Fruit fly (Drosophila melanogaster): ENCODE measurements around the gene CG12885.

CG12885 gene

dm6 chr3R:27520415-27520916, at the start of gene CG12885:
TSS of gene CG12885 (plus strand) at chr3R:27520866.
- TF ChIP-seq noc (tag; optimal IDR thresholded peaks at IDR 0.05), result no peak

dm6 chr3R:27477507-27477906, 43.2 kb upstream of the CG12885 start:
- TF ChIP-seq noc (tag; optimal IDR thresholded peaks at IDR 0.05), result no peak

DNA sequence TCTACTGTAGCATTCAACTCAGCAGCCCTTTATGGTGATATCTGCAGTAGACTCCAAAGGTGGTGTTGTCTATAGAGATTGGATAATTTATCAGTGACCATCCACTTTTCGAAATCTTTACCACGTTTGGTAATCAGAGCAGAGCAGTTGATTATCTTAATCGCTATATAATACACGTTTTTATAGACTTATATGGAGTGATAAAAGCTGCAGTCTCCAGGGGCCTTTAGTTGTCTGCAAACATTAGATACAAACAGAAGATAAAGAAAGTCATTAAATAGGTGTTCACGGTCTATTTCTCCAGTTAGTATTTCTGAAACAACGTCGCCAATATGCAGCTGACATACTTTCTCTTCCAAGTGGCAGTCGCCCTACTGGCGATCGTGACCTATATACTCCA, 42.3 kb upstream of the CG12885 start, which contains the start of gene Cyp6a18:
Cyp6a18 (plus strand) TSS at position 301 of the 400 bp plus-strand sequence.
- TF ChIP-seq noc (tag; optimal IDR thresholded peaks at IDR 0.05), result no peak

DNA sequence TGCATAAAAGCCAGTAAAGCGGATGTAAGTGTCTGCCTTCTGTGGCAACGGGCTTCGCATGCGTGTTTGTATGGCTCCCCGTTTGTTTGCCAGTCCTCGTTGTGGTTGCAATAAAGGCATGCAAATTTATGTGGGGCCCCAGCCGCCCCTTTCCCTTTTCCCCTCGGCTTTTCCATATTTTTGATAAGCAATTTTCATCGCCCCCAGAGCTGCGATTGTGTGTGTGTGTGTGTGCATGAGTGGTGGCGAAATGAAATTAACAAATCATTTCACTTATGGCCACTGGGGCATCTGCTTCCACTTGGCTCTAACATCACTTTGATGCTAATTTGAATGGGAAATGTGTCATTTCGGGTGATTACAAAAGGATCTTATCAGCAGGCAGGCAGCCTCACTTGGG, 33.0 kb upstream of the CG12885 start, which contains the start of gene Gr98a:
Gr98a (plus strand) TSS at position 301 of the 400 bp plus-strand sequence.
- no peak for TF ChIP-seq noc (tag; optimal IDR thresholded peaks at IDR 0.05)

- no peak for TF ChIP-seq noc (tag; optimal IDR thresholded peaks at IDR 0.05)
These were observed 23.1 kb upstream of the CG12885 start for dm6 chr3R:27497616-27498015.

dm6 chr3R:27501938-27502337, 18.7 kb upstream of the CG12885 start, which contains the start of gene CG43139:
TSS of gene CG43139 (minus strand) at chr3R:27502025.
- TF ChIP-seq noc (tag; optimal IDR thresholded peaks at IDR 0.05), result no peak

dm6 chr3R:27502856-27503255, 17.8 kb upstream of the CG12885 start, which contains the start of gene CG5402:
TSS of gene CG5402 (minus strand) at chr3R:27502956.
- TF ChIP-seq noc (tag; optimal IDR thresholded peaks at IDR 0.05), result no peak

- TF ChIP-seq noc (tag; optimal IDR thresholded peaks at IDR 0.05), result no peak
These were observed 3.5 kb upstream of the CG12885 start, which contains the start of gene CG13972 for dm6 chr3R:27517157-27517556. TSS of gene CG13972 (minus strand) at chr3R:27517257.

dm6 chr3R:27519879-27520278, 787 bp upstream of the CG12885 start:
- TF ChIP-seq noc (tag; optimal IDR thresholded peaks at IDR 0.05), result no peak

- TF ChIP-seq noc (tag; optimal IDR thresholded peaks at IDR 0.05), result no peak
These were observed 12.6 kb downstream of the CG12885 start for dm6 chr3R:27533225-27533624.

DNA sequence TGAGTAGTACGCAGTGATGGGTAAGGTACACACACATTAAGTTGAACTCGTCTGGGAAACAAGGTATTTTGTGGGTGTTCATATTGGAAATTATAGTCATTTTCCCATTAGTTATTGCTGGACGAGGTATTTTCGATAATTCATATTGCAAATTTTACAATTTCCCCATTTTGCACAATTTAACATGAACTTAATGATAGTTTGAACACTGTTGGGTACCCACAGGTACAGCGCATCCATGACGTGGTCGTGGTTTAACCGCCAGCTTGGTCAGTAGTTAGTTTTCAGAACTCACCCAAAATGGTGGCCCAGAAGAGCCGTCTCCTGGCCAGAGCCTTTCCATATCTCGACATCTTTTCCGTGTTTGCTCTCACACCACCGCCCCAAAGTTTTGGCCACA, 21.5 kb downstream of the CG12885 start, which contains the start of gene Gr98b:
Gr98b (plus strand) TSS at position 301 of the 400 bp plus-strand sequence.
- no peak for TF ChIP-seq noc (tag; optimal IDR thresholded peaks at IDR 0.05)

DNA sequence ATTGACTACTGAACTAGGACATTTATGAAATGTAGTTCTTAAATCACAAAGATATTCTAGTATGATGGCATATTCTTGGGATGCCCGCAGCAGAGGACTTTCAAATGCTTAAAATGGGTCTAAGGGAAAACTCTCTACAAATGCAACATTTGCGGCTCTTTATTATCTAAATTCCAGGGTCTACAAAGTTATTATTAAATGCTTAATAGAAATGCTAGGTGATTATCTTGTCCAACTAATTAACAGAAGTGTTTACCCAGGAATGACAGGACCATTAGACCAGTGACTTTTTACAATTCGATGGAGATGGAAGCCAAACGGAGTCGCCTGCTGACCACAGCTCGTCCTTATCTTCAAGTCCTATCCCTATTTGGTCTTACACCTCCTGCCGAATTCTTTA, 23.5 kb downstream of the CG12885 start, which contains the start of gene Gr98c:
Gr98c (plus strand) TSS at position 301 of the 400 bp plus-strand sequence.
- TF ChIP-seq noc (tag; optimal IDR thresholded peaks at IDR 0.05), result no peak

DNA sequence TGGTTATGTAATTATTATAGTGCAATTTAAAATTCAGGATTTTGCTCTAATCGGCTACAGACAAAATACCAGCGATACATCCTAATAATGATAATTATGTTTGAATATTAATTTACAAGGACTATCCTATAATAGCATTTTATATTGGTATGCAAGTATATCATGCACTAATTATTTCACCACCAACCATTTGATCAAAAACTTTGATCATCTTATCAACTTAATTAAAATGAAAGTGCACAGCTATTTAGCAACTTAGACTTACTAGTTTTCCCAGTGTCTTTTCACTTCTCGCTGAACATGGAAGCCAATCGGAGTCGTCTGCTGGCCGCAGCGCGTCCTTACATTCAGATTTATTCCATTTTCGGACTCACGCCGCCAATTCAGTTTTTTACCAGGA, 25.1 kb downstream of the CG12885 start, which contains the start of gene Gr98d:
Gr98d (plus strand) TSS at position 301 of the 400 bp plus-strand sequence.
- no peak for TF ChIP-seq noc (tag; optimal IDR thresholded peaks at IDR 0.05)

DNA sequence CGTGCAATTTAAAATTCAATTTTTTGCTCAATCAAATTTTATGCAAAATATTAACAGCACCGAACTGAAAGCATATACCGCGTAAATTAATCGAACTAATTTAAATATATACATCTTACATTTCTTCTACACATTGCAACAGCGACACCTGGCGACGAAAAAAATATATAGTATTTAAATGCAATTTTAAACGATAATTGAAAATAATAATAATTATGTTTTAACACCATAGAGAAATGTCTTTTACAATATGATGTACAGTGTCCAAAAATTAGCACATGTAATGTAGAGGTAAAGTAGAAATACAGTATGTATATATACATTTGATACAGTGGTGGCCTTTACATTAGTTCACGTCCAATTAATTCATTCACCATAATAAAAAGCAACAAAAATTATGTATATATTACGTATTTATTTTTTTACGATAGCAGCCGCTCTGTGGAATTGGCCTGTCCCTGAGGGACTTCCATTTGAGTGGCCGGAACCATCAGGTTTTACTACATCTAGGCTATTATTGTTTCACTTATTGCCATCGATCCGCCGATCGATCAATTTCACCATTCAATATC, 26.8 kb downstream of the CG12885 start:
- no peak for TF ChIP-seq noc (tag; optimal IDR thresholded peaks at IDR 0.05)

dm6 chr3R:27552710-27553109, 32.0 kb downstream of the CG12885 start:
- no peak for TF ChIP-seq noc (tag; optimal IDR thresholded peaks at IDR 0.05)

DNA sequence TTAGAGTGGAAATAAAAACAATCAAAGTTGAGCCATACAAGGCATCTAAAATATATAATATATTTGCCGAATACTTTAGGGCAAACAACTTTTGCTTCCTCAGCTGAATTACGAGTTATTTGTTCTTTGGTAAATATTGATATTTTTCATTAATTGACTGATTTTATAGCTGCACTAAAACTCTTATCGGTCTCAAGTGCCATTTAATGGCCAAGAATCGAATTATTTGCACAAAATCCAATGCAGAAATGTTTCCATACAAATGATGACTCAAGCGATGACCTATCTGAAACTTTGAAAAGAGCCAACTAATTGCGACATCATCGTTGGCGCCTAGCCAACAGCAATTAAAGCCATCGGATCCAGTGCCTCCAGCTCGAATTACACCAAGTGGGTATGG, 32.7 kb downstream of the CG12885 start:
- no peak for TF ChIP-seq noc (tag; optimal IDR thresholded peaks at IDR 0.05)

dm6 chr3R:27553921-27554320, 33.3 kb downstream of the CG12885 start:
- TF ChIP-seq noc (tag; optimal IDR thresholded peaks at IDR 0.05), result no peak

Data from whole organism, larva.